Worm (Caenorhabditis elegans) whole organism, L3 larva: ENCODE results near the gene best-18.
A peak's percentile ranks its signal among the peaks of the same experiment; 100 is the strongest.

Experiments
- ama-1 ChIP-seq: fragments of 150-350 bp; optimal IDR thresholded peaks from 2 replicates; lab custom pipeline; 2018
- ceh-82 ChIP-seq: fragments of 150-350 bp; optimal IDR thresholded peaks from 2 replicates; lab custom pipeline; 2014; ENCODE audit warnings: missing biosample characterization, missing genetic modification characterization
- mml-1 ChIP-seq: fragments of 150-350 bp; sonication (generic microtip); optimal IDR thresholded peaks from 3 replicates; lab custom pipeline; 2014; ENCODE audit warnings: missing biosample characterization, missing genetic modification characterization
- sea-2 ChIP-seq: fragments of 150-350 bp; sonication (generic microtip); optimal IDR thresholded peaks from 4 replicates; lab custom pipeline; 2014; ENCODE audit warnings: missing biosample characterization, missing genetic modification reagents, missing genetic modification characterization
- tbx-2 ChIP-seq: sonication (generic microtip); optimal IDR thresholded peaks from 2 replicates; lab custom pipeline; 2016; ENCODE audit warnings: mild to moderate bottlenecking, missing genetic modification characterization, missing compliant biosample characterization
- ztf-11 ChIP-seq: fragments of 150-350 bp; optimal IDR thresholded peaks from 2 replicates; lab custom pipeline; 2014; ENCODE audit warnings: missing biosample characterization, missing genetic modification characterization
- ztf-4 ChIP-seq: fragments of 150-350 bp; optimal IDR thresholded peaks from 2 replicates; lab custom pipeline; 2014; ENCODE audit warnings: missing biosample characterization, missing genetic modification characterization

DNA sequence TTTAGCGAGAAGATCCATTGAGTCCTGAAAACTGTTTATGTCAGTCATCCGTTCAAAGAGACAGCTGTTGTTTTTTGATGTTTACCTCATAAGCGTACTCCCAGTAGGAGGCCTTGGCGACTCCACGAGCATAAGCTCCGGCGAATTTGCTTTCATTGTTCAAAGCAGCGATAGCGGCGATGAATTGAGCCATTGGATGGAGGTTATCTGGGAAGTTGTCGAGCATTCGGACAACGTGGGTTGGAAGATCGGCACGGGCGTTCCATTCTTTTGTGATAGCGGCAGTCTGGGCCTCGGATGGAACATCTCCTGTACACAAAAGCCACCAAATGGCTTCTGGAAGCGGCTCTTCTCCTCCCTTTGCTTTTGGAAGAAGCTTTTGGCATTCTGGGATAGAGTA, 3.7 kb downstream of the best-18 start:
- no peak for TF ChIP-seq tbx-2
- no peak for TF ChIP-seq sea-2 (GFP tag; lab: Kevin White, UChicago)
- no peak for TF ChIP-seq ztf-11 (tag; lab: Kevin White, UChicago)
- no peak for TF ChIP-seq ceh-82 (tag; lab: Kevin White, UChicago)
- peak; percentile 76 for TF ChIP-seq ama-1 (lab: Kevin White, UChicago)
- no peak for TF ChIP-seq ztf-4 (tag; lab: Kevin White, UChicago)
- TF ChIP-seq mml-1 (tag; lab: Kevin White, UChicago), result no peak
